Worm (Caenorhabditis elegans): ENCODE measurements around the gene aat-8.

Gene aat-8

ce11 chrIV:3820133-3820532 is 44.7 kb downstream of the aat-8 start:
- no peak for TF ChIP-seq C38D4.7 (GFP tag; optimal IDR thresholded peaks at IDR 0.05)
- no peak for TF ChIP-seq rnt-1 (tag; optimal IDR thresholded peaks at IDR 0.05)
- no peak for TF ChIP-seq ceh-34 (tag; optimal IDR thresholded peaks at IDR 0.05)
- peak; percentile 58 for TF ChIP-seq unc-42 (tag; optimal IDR thresholded peaks at IDR 0.05)
- no peak for TF ChIP-seq ceh-2 (tag; optimal IDR thresholded peaks at IDR 0.05)

DNA sequence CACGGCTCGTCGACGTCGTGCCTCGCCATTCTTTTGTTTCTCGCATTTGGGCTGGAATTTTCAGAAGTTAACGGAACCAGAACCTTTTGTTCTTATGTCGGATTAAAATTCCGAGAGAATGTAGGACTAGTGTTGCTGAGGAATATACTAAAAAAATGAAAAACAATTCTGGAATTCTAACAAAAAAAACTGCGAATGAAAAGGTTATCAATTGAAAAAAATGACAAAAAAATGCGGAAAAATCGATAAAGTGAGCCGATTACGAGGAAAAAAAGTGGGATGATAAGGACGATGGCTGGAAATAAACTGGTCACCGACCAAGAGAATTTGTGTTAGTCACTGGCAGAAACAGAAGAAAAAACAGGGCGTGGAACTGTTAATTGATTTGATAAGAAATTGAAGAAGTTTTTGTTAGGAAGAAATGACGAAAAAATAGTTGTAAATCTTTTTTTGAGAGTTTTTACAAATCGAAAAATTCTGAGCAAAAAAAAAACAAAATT is 45.5 kb downstream of the aat-8 start, which contains the start of gene bris-1:
TSS of gene bris-1 (minus strand) at position 51 of the 500 bp plus-strand sequence.
- TF ChIP-seq hlh-15 (tag; optimal IDR thresholded peaks at IDR 0.05) (no peak), unc-86 (tag; optimal IDR thresholded peaks at IDR 0.05) (no peak), ceh-34 (tag; optimal IDR thresholded peaks at IDR 0.05) (no peak), nhr-11 (tag; optimal IDR thresholded peaks at IDR 0.05) (no peak), F13H6.1 (tag; optimal IDR thresholded peaks at IDR 0.05) (no peak), hlh-13 (GFP tag; optimal IDR thresholded peaks at IDR 0.05) (no peak), T23F11.4 (GFP tag; optimal IDR thresholded peaks at IDR 0.05) (no peak), pag-3 (tag; optimal IDR thresholded peaks at IDR 0.05; ENCODE audit: borderline replicate concordance) (no peak), ztf-16 (tag; optimal IDR thresholded peaks at IDR 0.05) (no peak), sox-4 (tag; optimal IDR thresholded peaks at IDR 0.05) (no peak), pros-1 (tag; optimal IDR thresholded peaks at IDR 0.05) (no peak)

DNA sequence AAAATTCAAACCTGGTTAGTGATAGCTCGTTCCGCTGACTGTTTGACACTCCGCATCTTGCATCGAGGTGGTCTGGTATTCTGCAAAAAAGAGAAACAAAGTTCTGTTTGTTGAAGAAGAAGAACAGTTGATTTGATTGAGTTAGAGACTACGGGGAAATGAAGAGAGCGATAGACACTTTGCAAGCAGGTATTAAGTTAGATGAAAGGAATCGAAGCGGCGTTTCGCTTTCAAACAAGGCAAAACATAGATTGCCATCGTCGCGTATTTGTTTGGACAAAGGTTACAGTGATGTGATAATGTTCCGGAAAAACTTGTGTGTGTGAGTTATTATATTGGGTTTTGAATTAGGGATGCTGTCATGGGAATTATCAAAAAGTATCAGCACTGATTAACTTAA is 47.6 kb downstream of the aat-8 start:
- TF ChIP-seq odd-2 (tag; optimal IDR thresholded peaks at IDR 0.05) (no peak), syd-9 (tag; optimal IDR thresholded peaks at IDR 0.05) (no peak), tbx-7 (tag; optimal IDR thresholded peaks at IDR 0.05) (no peak), Y22D7AL.16 (tag; optimal IDR thresholded peaks at IDR 0.05) (no peak), ahr-1 (tag; optimal IDR thresholded peaks at IDR 0.05) (no peak), ama-1 (optimal IDR thresholded peaks at IDR 0.05) (no peak)

DNA sequence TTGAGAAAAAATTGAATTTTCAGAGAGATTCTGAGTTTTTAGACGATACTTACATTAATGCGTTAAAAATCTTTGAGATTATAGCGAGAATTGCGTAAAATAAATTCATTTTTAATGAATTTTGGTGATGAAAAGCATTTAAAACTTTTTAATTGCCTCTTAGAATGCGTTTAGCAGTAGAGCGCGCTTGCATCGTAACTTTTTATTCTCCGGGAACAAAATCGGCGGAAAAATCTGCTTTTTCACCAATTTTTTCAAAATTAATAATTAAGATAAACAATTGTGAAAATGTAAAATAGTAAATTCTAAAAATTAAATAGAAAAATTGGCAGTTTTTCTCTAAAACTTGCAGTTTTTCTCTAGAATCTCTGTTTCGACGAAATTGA is 49.6 kb downstream of the aat-8 start:
- TF ChIP-seq zip-5 (tag; optimal IDR thresholded peaks at IDR 0.05) (no peak), rnt-1 (tag; optimal IDR thresholded peaks at IDR 0.05) (no peak)

DNA sequence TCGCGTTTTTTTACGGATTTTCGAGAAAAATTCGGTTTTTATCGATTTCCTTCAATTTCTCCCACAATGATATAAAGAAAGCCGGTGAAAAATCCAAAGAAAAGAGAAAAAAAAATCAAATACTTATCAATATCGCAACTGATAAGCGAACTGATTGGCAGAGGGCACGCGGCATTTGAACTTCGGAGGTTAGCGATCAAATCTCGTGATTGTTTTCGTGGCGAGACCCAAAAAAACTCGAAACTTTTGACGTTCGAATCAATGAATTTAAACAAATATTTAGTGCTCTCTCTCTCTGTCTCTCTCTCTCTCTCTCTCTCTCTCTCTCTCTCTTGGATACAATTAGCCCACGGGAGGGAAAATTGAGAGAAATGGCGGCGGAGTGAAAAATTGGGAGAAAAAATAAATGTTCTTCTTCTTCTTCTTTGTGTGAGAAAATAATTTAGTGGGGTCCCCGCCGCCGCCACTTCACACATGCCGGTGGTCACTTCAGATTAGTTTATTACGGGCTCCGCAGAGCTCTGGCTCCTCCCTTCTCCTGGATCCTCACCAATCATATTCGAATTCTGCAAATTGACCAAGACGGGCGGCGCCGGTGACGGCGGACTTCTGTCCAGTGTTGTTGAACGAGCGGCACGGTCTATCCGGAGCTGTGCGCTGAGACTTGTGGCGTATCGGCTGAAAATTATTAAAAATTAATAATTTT is 50.1 kb downstream of the aat-8 start:
- peak; percentile 20 for TF ChIP-seq elt-2 (tag; optimal IDR thresholded peaks at IDR 0.05)
- no peak for TF ChIP-seq ama-1 (optimal IDR thresholded peaks at IDR 0.05)
- no peak for TF ChIP-seq pha-2 (tag; optimal IDR thresholded peaks at IDR 0.05)

DNA sequence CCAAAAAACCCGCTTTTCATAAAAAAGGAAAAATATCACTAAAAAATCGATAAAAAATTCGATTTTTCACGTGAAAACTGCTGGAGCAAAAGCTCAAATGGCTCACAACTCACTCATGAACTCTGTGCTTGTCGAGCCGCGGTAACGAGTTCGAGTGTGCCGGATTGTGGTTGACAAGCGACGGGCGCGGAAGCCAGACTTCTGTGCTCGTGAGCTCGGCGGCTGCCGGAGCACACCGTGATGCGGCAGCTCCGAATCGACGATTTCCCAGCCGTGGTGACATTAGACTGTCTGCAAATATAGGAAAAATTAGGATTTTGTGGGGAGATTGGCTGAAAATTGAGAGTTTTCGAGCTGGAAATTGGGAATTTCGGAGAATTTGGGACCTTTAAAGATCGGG is 52.0 kb downstream of the aat-8 start:
- no peak for TF ChIP-seq lin-11 (tag; optimal IDR thresholded peaks at IDR 0.05)
- TF ChIP-seq ceh-18 (tag; optimal IDR thresholded peaks at IDR 0.05) = no peak
- no peak for TF ChIP-seq tbx-7 (tag; optimal IDR thresholded peaks at IDR 0.05)
- TF ChIP-seq madf-2 (tag; optimal IDR thresholded peaks at IDR 0.05) = no peak
- TF ChIP-seq nfya-1 (tag; optimal IDR thresholded peaks at IDR 0.05) = no peak
- no peak for TF ChIP-seq ttx-3 (tag; optimal IDR thresholded peaks at IDR 0.05)
- no peak for TF ChIP-seq gmeb-2 (tag; optimal IDR thresholded peaks at IDR 0.05)
- no peak for TF ChIP-seq ztf-16 (tag; optimal IDR thresholded peaks at IDR 0.05)
- TF ChIP-seq npax-4 (tag; optimal IDR thresholded peaks at IDR 0.05) = no peak
- no peak for TF ChIP-seq ahr-1 (tag; optimal IDR thresholded peaks at IDR 0.05)

Measured in whole organism, late embryonic.